Worm (Caenorhabditis elegans) whole organism, late embryonic: ENCODE measurements around the gene F46B3.14.

Source experiments
- T23F11.4 ChIP-seq: fragments of 200-800 bp; sonication (Bioruptor generic); optimal IDR thresholded peaks from 2 replicates; lab custom pipeline; 2018; ENCODE audit warnings: mild to moderate bottlenecking, missing genetic modification characterization, missing compliant biosample characterization
- ama-1 ChIP-seq: fragments of 150-350 bp; optimal IDR thresholded peaks from 2 replicates; lab custom pipeline; 2014
- ceh-14 ChIP-seq: sonication (generic microtip); optimal IDR thresholded peaks from 2 replicates; lab custom pipeline; 2016; ENCODE audit warnings: missing genotype, missing genetic modification characterization, missing compliant biosample characterization
- ceh-18 ChIP-seq: sonication (generic microtip); optimal IDR thresholded peaks from 2 replicates; lab custom pipeline; 2016; ENCODE audit warnings: missing genetic modification characterization, missing compliant biosample characterization
- ceh-2 ChIP-seq: sonication (generic microtip); optimal IDR thresholded peaks from 2 replicates; lab custom pipeline; 2016; ENCODE audit warnings: missing genotype, missing genetic modification characterization, missing compliant biosample characterization
- ceh-22 ChIP-seq: sonication (generic microtip); optimal IDR thresholded peaks from 2 replicates; lab custom pipeline; 2017; ENCODE audit warnings: missing biosample characterization, missing genetic modification characterization
- ceh-30 ChIP-seq: fragments of 150-350 bp; optimal IDR thresholded peaks from 2 replicates; lab custom pipeline; 2014; ENCODE audit warnings: missing biosample characterization, missing genetic modification characterization
- ceh-31 ChIP-seq: sonication (generic microtip); optimal IDR thresholded peaks from 2 replicates; lab custom pipeline; 2016; ENCODE audit warnings: missing genetic modification characterization, missing compliant biosample characterization
- ceh-48 ChIP-seq: sonication (generic microtip); optimal IDR thresholded peaks from 2 replicates; lab custom pipeline; 2016; ENCODE audit warnings: missing genetic modification characterization, inconsistent platforms, missing compliant biosample characterization
- elt-2 ChIP-seq: sonication (generic microtip); optimal IDR thresholded peaks from 2 replicates; lab custom pipeline; 2016; ENCODE audit warnings: missing genetic modification reagents, missing genetic modification characterization, missing compliant biosample characterization
- eyg-1 ChIP-seq: sonication (generic microtip); optimal IDR thresholded peaks from 2 replicates; lab custom pipeline; 2016; ENCODE audit warnings: missing genotype, missing genetic modification characterization, missing compliant biosample characterization
- fkh-10 ChIP-seq: fragments of 150-350 bp; optimal IDR thresholded peaks from 2 replicates; lab custom pipeline; 2014; ENCODE audit warnings: missing biosample characterization, missing genetic modification reagents, missing genetic modification characterization
- gmeb-2 ChIP-seq: sonication (generic microtip); optimal IDR thresholded peaks from 2 replicates; lab custom pipeline; 2016; ENCODE audit warnings: missing genetic modification characterization, inconsistent platforms, missing compliant biosample characterization
- hlh-15 ChIP-seq: sonication (generic microtip); optimal IDR thresholded peaks from 2 replicates; lab custom pipeline; 2016; ENCODE audit warnings: missing genetic modification characterization, missing compliant biosample characterization
- hlh-30 ChIP-seq: sonication (generic microtip); optimal IDR thresholded peaks from 2 replicates; lab custom pipeline; 2017; ENCODE audit warnings: antibody characterized with exemption, missing genetic modification characterization, missing compliant biosample characterization; ENCODE audit not compliant: insufficient read depth
- lim-6 ChIP-seq: sonication (generic microtip); optimal IDR thresholded peaks from 2 replicates; lab custom pipeline; 2016; ENCODE audit warnings: missing genetic modification characterization, missing compliant biosample characterization
- lin-11 ChIP-seq: fragments of 200-800 bp; sonication (Bioruptor generic); optimal IDR thresholded peaks from 2 replicates; lab custom pipeline; 2018; ENCODE audit warnings: mild to moderate bottlenecking, missing genetic modification characterization, missing compliant biosample characterization
- mec-3 ChIP-seq: sonication (generic microtip); optimal IDR thresholded peaks from 2 replicates; lab custom pipeline; 2016; ENCODE audit warnings: borderline replicate concordance, missing genetic modification characterization, missing compliant biosample characterization
- nfya-1 ChIP-seq: sonication (generic microtip); optimal IDR thresholded peaks from 2 replicates; lab custom pipeline; 2017; ENCODE audit warnings: missing genetic modification characterization, mild to moderate bottlenecking, missing compliant biosample characterization, antibody characterized with exemption, moderate library complexity
- npax-4 ChIP-seq: sonication (generic microtip); optimal IDR thresholded peaks from 2 replicates; lab custom pipeline; 2016; ENCODE audit warnings: missing genetic modification characterization, missing compliant biosample characterization
- pha-2 ChIP-seq: sonication (generic microtip); optimal IDR thresholded peaks from 2 replicates; lab custom pipeline; 2017; ENCODE audit warnings: mild to moderate bottlenecking, missing genetic modification characterization, missing compliant biosample characterization
- ref-2 ChIP-seq: sonication (generic microtip); optimal IDR thresholded peaks from 2 replicates; lab custom pipeline; 2016; ENCODE audit warnings: missing genetic modification characterization, missing compliant biosample characterization
- sox-2 ChIP-seq: fragments of 200-800 bp; sonication (Bioruptor generic); IDR thresholded peaks from 2 replicates; pipeline ENCODE4 v1.3.6; 2022; ENCODE audit warnings: missing genetic modification reagents, missing genetic modification characterization, missing compliant biosample characterization
- syd-9 ChIP-seq: sonication (generic microtip); optimal IDR thresholded peaks from 2 replicates; lab custom pipeline; 2016; ENCODE audit warnings: mild to moderate bottlenecking, missing genetic modification characterization, moderate library complexity, missing compliant biosample characterization
- ttx-3 ChIP-seq: sonication (generic microtip); optimal IDR thresholded peaks from 2 replicates; lab custom pipeline; 2016; ENCODE audit warnings: missing genetic modification reagents, missing genetic modification characterization, missing compliant biosample characterization
- unc-3 ChIP-seq, 2 experiments: fragments of 200-800 bp in 1 of 2; sonication (Bioruptor generic) in 1 of 2; sonication (generic microtip) in 1 of 2; conservative IDR thresholded peaks in 1 of 2; optimal IDR thresholded peaks in 1 of 2; 2 replicates each; pipeline versions ENCODE4 v1.3.6 to Lab custom; 2016 to 2022; ENCODE audit warnings: missing compliant biosample characterization in 2 of 2, missing genetic modification characterization in 2 of 2, missing genetic modification reagents in 1 of 2
- unc-42 ChIP-seq: sonication (generic microtip); optimal IDR thresholded peaks from 2 replicates; lab custom pipeline; 2016; ENCODE audit warnings: missing genotype, missing genetic modification characterization, missing compliant biosample characterization
- unc-55 ChIP-seq: sonication (generic microtip); optimal IDR thresholded peaks from 2 replicates; lab custom pipeline; 2017; ENCODE audit warnings: missing biosample characterization, missing genetic modification reagents, missing genetic modification characterization
- unc-86 ChIP-seq: sonication (generic microtip); optimal IDR thresholded peaks from 2 replicates; lab custom pipeline; 2016; ENCODE audit warnings: missing genetic modification characterization, missing compliant biosample characterization
- zip-5 ChIP-seq: sonication (generic microtip); optimal IDR thresholded peaks from 2 replicates; lab custom pipeline; 2016; ENCODE audit warnings: missing genetic modification characterization, missing compliant biosample characterization

Gene F46B3.14

ce11 chrV:20580511-20581040 lies 50.6 kb downstream of the F46B3.14 start, which contains the start of gene F26F2.7:
F26F2.7 (plus strand) TSS chrV:20580990.
- TF ChIP-seq ttx-3 (tag; lab: Kevin White, UChicago) (peak; percentile 38), unc-86 (tag; lab: Kevin White, UChicago) (peak; percentile 51), elt-2 (tag; lab: Kevin White, UChicago) (peak; percentile 55), pha-2 (tag; lab: Kevin White, UChicago) (peak; percentile 64), unc-55 (GFP tag; lab: Kevin White, UChicago) (no peak), lin-11 (peak; percentile 31), hlh-30 (tag; lab: Kevin White, UChicago) (peak; percentile 76), ceh-30 (tag; lab: Kevin White, UChicago) (peak; percentile 34), unc-42 (peak; percentile 52), mec-3 (tag; lab: Kevin White, UChicago) (no peak), gmeb-2 (tag; lab: Kevin White, UChicago) (peak; percentile 20), ama-1 (no peak), ceh-2 (tag; lab: Kevin White, UChicago) (no peak), ceh-22 (tag; lab: Kevin White, UChicago) (no peak), unc-3 (GFP tag; conservative IDR thresholded peaks at IDR 0.05; lab: Robert Waterston, UW) (no peak), unc-3 (tag; optimal IDR thresholded peaks at IDR 0.05; lab: Kevin White, UChicago) (peak; percentile 41), ceh-18 (tag; lab: Kevin White, UChicago) (no peak), ceh-31 (peak; percentile 31), zip-5 (no peak), ref-2 (no peak), lim-6 (tag; lab: Kevin White, UChicago) (no peak), eyg-1 (no peak), fkh-10 (no peak), syd-9 (tag; lab: Kevin White, UChicago) (no peak), ceh-48 (tag; lab: Kevin White, UChicago) (peak; percentile 34), T23F11.4 (GFP tag; lab: Kevin White, UChicago) (no peak), nfya-1 (tag; lab: Kevin White, UChicago) (peak; percentile 36), npax-4 (tag; lab: Kevin White, UChicago) (no peak), hlh-15 (tag; lab: Kevin White, UChicago) (no peak), sox-2 (GFP tag; lab: Robert Waterston, UW) (no peak), ceh-14 (tag; lab: Kevin White, UChicago) (peak; percentile 60)
